Fruit fly (Drosophila melanogaster) whole organism, embryonic: ENCODE measurements around the gene CG10137.

Source experiments
- Abd-B ChIP-seq: fragments of 200-800 bp; sonication (Bioruptor generic); optimal IDR thresholded peaks from 2 replicates; lab custom pipeline; 2018; ENCODE audit warnings: missing biosample characterization, mild to moderate bottlenecking, missing genetic modification characterization, moderate library complexity
- Adf1 ChIP-seq: fragments of 200-800 bp; sonication (Bioruptor generic); IDR thresholded peaks from 2 replicates; pipeline ENCODE4 v1.3.6; 2022; ENCODE audit warnings: missing biosample characterization, missing genetic modification characterization
- Antp ChIP-seq: fragments of 200-800 bp; sonication (Bioruptor generic); optimal IDR thresholded peaks from 3 replicates; lab custom pipeline; 2016; ENCODE audit warnings: missing biosample characterization, missing genetic modification characterization
- Bgb ChIP-seq: fragments of 200-800 bp; sonication (Bioruptor generic); IDR thresholded peaks from 2 replicates; pipeline ENCODE4 v1.3.6; 2022; ENCODE audit warnings: missing biosample characterization, missing genetic modification characterization; ENCODE audit not compliant: partially characterized antibody
- CG13624 ChIP-seq: fragments of 200-800 bp; sonication (Bioruptor generic); optimal IDR thresholded peaks from 2 replicates; lab custom pipeline; 2016; ENCODE audit warnings: missing biosample characterization, missing genetic modification characterization
- CG15073 ChIP-seq: fragments of 200-800 bp; sonication (Bioruptor generic); optimal IDR thresholded peaks from 2 replicates; lab custom pipeline; 2016; ENCODE audit warnings: missing biosample characterization, missing genetic modification characterization
- CG18619 ChIP-seq: fragments of 200-800 bp; sonication (Bioruptor generic); optimal IDR thresholded peaks from 3 replicates; lab custom pipeline; 2017; ENCODE audit warnings: missing biosample characterization, mild to moderate bottlenecking, missing genetic modification characterization
- CG2678 ChIP-seq: fragments of 200-800 bp; sonication (Bioruptor generic); optimal IDR thresholded peaks from 3 replicates; lab custom pipeline; 2019; ENCODE audit warnings: missing biosample characterization, mild to moderate bottlenecking, missing genetic modification characterization, moderate library complexity
- CG2712 ChIP-seq: fragments of 200-800 bp; optimal IDR thresholded peaks from 3 replicates; lab custom pipeline; 2019; ENCODE audit warnings: missing biosample characterization, mild to moderate bottlenecking, missing genetic modification characterization, moderate library complexity
- CG2875 ChIP-seq: fragments of 200-800 bp; sonication (Bioruptor generic); optimal IDR thresholded peaks from 2 replicates; lab custom pipeline; 2017; ENCODE audit warnings: missing biosample characterization, mild to moderate bottlenecking, missing genetic modification characterization, missing genetic modification reagents
- CG3163 ChIP-seq: fragments of 200-800 bp; sonication (Bioruptor generic); optimal IDR thresholded peaks from 3 replicates; lab custom pipeline; 2016; ENCODE audit warnings: missing biosample characterization, missing genetic modification characterization
- CG34224 ChIP-seq: fragments of 200-800 bp; sonication (Bioruptor generic); IDR thresholded peaks from 3 replicates; pipeline ENCODE4 v1.3.6; 2022; ENCODE audit warnings: missing biosample characterization, missing genetic modification characterization; ENCODE audit not compliant: partially characterized antibody
- CG6175 ChIP-seq: fragments of 200-800 bp; sonication (Bioruptor generic); IDR thresholded peaks from 3 replicates; pipeline ENCODE4 v1.3.6; 2022; ENCODE audit warnings: missing biosample characterization, missing genetic modification characterization
- CG6254 ChIP-seq: fragments of 200-800 bp; sonication (Bioruptor generic); optimal IDR thresholded peaks from 3 replicates; lab custom pipeline; 2017; ENCODE audit warnings: mild to moderate bottlenecking, missing biosample characterization, missing genetic modification reagents, missing genetic modification characterization
- CG6791 ChIP-seq: fragments of 200-800 bp; sonication (Bioruptor generic); IDR thresholded peaks from 3 replicates; pipeline ENCODE4 v1.3.6; 2022; ENCODE audit warnings: missing biosample characterization, missing genetic modification characterization; ENCODE audit not compliant: partially characterized antibody
- CG8281 ChIP-seq: fragments of 200-800 bp; sonication (Bioruptor generic); optimal IDR thresholded peaks from 2 replicates; lab custom pipeline; 2018; ENCODE audit warnings: missing biosample characterization, mild to moderate bottlenecking, missing genetic modification characterization, moderate library complexity
- CG9437 ChIP-seq: fragments of 200-800 bp; sonication (Bioruptor generic); optimal IDR thresholded peaks from 2 replicates; lab custom pipeline; 2018; ENCODE audit warnings: missing biosample characterization, mild to moderate bottlenecking, missing genetic modification characterization
- D ChIP-seq, 2 experiments: fragments of 200-800 bp in 1 of 2; fragments of >200 bp in 1 of 2; sonication (Bioruptor generic) in 1 of 2; optimal IDR thresholded peaks; 2 replicates in 1 of 2; 3 replicates in 1 of 2; lab custom pipeline; 2017; ENCODE audit warnings: mild to moderate bottlenecking in 1 of 2, missing biosample characterization in 1 of 2, missing genetic modification characterization in 1 of 2, missing genetic modification reagents in 1 of 2
- D19B ChIP-seq: fragments of 200-800 bp; sonication (Bioruptor generic); optimal IDR thresholded peaks from 2 replicates; lab custom pipeline; 2017; ENCODE audit warnings: missing biosample characterization, mild to moderate bottlenecking, missing genetic modification characterization
- Eip74EF ChIP-seq, 2 experiments: fragments of 200-800 bp in 1 of 2; fragments of >200 bp in 1 of 2; sonication (Bioruptor generic) in 1 of 2; optimal IDR thresholded peaks; 2 replicates each; lab custom pipeline; 2017 to 2019; ENCODE audit warnings: missing biosample characterization in 2 of 2, missing genetic modification characterization in 2 of 2, mild to moderate bottlenecking in 1 of 2, moderate library complexity in 1 of 2
- HLHmδ ChIP-seq: fragments of 200-800 bp; sonication (Bioruptor generic); optimal IDR thresholded peaks from 2 replicates; lab custom pipeline; 2018; ENCODE audit warnings: missing biosample characterization, mild to moderate bottlenecking, missing genetic modification characterization, moderate library complexity
- Max ChIP-seq: fragments of 200-800 bp; sonication (Bioruptor generic); optimal IDR thresholded peaks from 2 replicates; lab custom pipeline; 2016; ENCODE audit warnings: missing biosample characterization, mild to moderate bottlenecking, missing genetic modification characterization
- Opbp ChIP-seq: fragments of 200-800 bp; sonication (Bioruptor generic); IDR thresholded peaks from 3 replicates; pipeline ENCODE4 v1.3.6; 2022; ENCODE audit warnings: missing biosample characterization, missing genetic modification characterization; ENCODE audit not compliant: partially characterized antibody
- Pdp1 ChIP-seq, 2 experiments: fragments of 200-800 bp; sonication (Bioruptor generic); optimal IDR thresholded peaks; 3 replicates each; lab custom pipeline; 2016; ENCODE audit warnings: missing biosample characterization in 2 of 2, missing genetic modification characterization in 2 of 2, mild to moderate bottlenecking in 1 of 2, moderate library complexity in 1 of 2
- Ssrp ChIP-seq: fragments of 200-800 bp; sonication (Bioruptor generic); optimal IDR thresholded peaks from 2 replicates; lab custom pipeline; 2018; ENCODE audit warnings: missing biosample characterization, mild to moderate bottlenecking, missing genetic modification characterization, moderate library complexity
- Tbp ChIP-seq: fragments of >200 bp; optimal IDR thresholded peaks from 2 replicates; lab custom pipeline; 2018; ENCODE audit warnings: missing biosample characterization, missing genetic modification characterization
- abd-A ChIP-seq: fragments of 200-800 bp; sonication (Bioruptor generic); optimal IDR thresholded peaks from 3 replicates; lab custom pipeline; 2019; ENCODE audit warnings: missing biosample characterization, mild to moderate bottlenecking, missing genetic modification characterization, moderate library complexity
- amos ChIP-seq: fragments of 200-800 bp; sonication (Bioruptor generic); IDR thresholded peaks from 2 replicates; pipeline ENCODE4 v1.3.6; 2022; ENCODE audit warnings: missing biosample characterization, missing genetic modification characterization; ENCODE audit not compliant: partially characterized antibody
- bbx ChIP-seq: fragments of 200-800 bp; sonication (Bioruptor generic); IDR thresholded peaks from 2 replicates; pipeline ENCODE4 v1.3.6; 2022; ENCODE audit warnings: missing biosample characterization, missing genetic modification characterization; ENCODE audit not compliant: partially characterized antibody
- bsh ChIP-seq, 2 experiments: fragments of 200-800 bp; sonication (Bioruptor generic); optimal IDR thresholded peaks; 2 replicates each; lab custom pipeline; 2017 to 2018; ENCODE audit warnings: mild to moderate bottlenecking in 2 of 2, missing biosample characterization in 2 of 2, missing genetic modification characterization in 2 of 2, moderate library complexity in 1 of 2
- cg ChIP-seq: fragments of 200-800 bp; sonication (Bioruptor generic); optimal IDR thresholded peaks from 3 replicates; lab custom pipeline; 2019; ENCODE audit warnings: missing biosample characterization, mild to moderate bottlenecking, missing genetic modification characterization, moderate library complexity
- crc ChIP-seq: fragments of 200-800 bp; sonication (Bioruptor generic); optimal IDR thresholded peaks from 2 replicates; lab custom pipeline; 2016; ENCODE audit warnings: missing biosample characterization, missing genetic modification characterization
- crp ChIP-seq, 2 experiments: fragments of 200-800 bp; sonication (Bioruptor generic); optimal IDR thresholded peaks; 2 replicates in 1 of 2; 3 replicates in 1 of 2; lab custom pipeline; 2017; ENCODE audit warnings: missing biosample characterization in 2 of 2, missing genetic modification characterization in 2 of 2, mild to moderate bottlenecking in 1 of 2, moderate library complexity in 1 of 2
- dan ChIP-seq: fragments of 200-800 bp; sonication (Bioruptor generic); IDR thresholded peaks from 2 replicates; pipeline ENCODE4 v1.3.6; 2022; ENCODE audit warnings: missing biosample characterization, missing genetic modification characterization
- danr ChIP-seq: fragments of 200-800 bp; sonication (Bioruptor generic); IDR thresholded peaks from 2 replicates; pipeline ENCODE4 v1.3.6; 2022; ENCODE audit warnings: missing biosample characterization, missing genetic modification characterization
- dmrt99B ChIP-seq: fragments of 200-800 bp; sonication (Bioruptor generic); optimal IDR thresholded peaks from 2 replicates; lab custom pipeline; 2018; ENCODE audit warnings: missing biosample characterization, mild to moderate bottlenecking, missing genetic modification characterization, moderate library complexity
- gce ChIP-seq: fragments of 200-800 bp; sonication (Bioruptor generic); IDR thresholded peaks from 3 replicates; pipeline ENCODE4 v1.3.6; 2022; ENCODE audit warnings: missing biosample characterization, missing genetic modification characterization
- gro ChIP-seq: fragments of 200-800 bp; sonication (Bioruptor generic); optimal IDR thresholded peaks from 2 replicates; lab custom pipeline; 2016; ENCODE audit warnings: missing biosample characterization, missing genetic modification characterization
- gsb ChIP-seq: fragments of 200-800 bp; sonication (Bioruptor generic); IDR thresholded peaks from 2 replicates; pipeline ENCODE4 v1.3.6; 2022; ENCODE audit warnings: missing biosample characterization, missing genetic modification characterization
- hbn ChIP-seq: fragments of 200-800 bp; sonication (Bioruptor generic); IDR thresholded peaks from 2 replicates; pipeline ENCODE4 v1.3.6; 2022; ENCODE audit warnings: missing biosample characterization, missing genetic modification characterization; ENCODE audit not compliant: partially characterized antibody
- mirr ChIP-seq: fragments of 200-800 bp; sonication (Bioruptor generic); optimal IDR thresholded peaks from 3 replicates; lab custom pipeline; 2018; ENCODE audit warnings: missing biosample characterization, mild to moderate bottlenecking, missing genetic modification characterization
- nerfin-2 ChIP-seq: fragments of 200-800 bp; sonication (Bioruptor generic); IDR thresholded peaks from 2 replicates; pipeline ENCODE4 v1.3.6; 2022; ENCODE audit warnings: missing biosample characterization, missing genetic modification characterization; ENCODE audit not compliant: partially characterized antibody
- pb ChIP-seq: fragments of 200-800 bp; sonication (Bioruptor generic); optimal IDR thresholded peaks from 3 replicates; lab custom pipeline; 2016; ENCODE audit warnings: missing biosample characterization, missing genetic modification characterization
- peb ChIP-seq: fragments of 200-800 bp; sonication (Bioruptor generic); IDR thresholded peaks from 2 replicates; pipeline ENCODE4 v1.3.6; 2022; ENCODE audit warnings: missing biosample characterization, missing genetic modification characterization
- pnt ChIP-seq: fragments of 200-800 bp; sonication (Bioruptor generic); optimal IDR thresholded peaks from 3 replicates; lab custom pipeline; 2016; ENCODE audit warnings: missing biosample characterization, missing genetic modification characterization
- slou ChIP-seq: fragments of 200-800 bp; sonication (Bioruptor generic); optimal IDR thresholded peaks from 3 replicates; lab custom pipeline; 2016; ENCODE audit warnings: missing biosample characterization, missing genetic modification characterization
- twi ChIP-seq: fragments of 200-800 bp; optimal IDR thresholded peaks from 2 replicates; lab custom pipeline; 2019; ENCODE audit warnings: missing biosample characterization, mild to moderate bottlenecking, missing genetic modification characterization, moderate library complexity

Gene CG10137

DNA sequence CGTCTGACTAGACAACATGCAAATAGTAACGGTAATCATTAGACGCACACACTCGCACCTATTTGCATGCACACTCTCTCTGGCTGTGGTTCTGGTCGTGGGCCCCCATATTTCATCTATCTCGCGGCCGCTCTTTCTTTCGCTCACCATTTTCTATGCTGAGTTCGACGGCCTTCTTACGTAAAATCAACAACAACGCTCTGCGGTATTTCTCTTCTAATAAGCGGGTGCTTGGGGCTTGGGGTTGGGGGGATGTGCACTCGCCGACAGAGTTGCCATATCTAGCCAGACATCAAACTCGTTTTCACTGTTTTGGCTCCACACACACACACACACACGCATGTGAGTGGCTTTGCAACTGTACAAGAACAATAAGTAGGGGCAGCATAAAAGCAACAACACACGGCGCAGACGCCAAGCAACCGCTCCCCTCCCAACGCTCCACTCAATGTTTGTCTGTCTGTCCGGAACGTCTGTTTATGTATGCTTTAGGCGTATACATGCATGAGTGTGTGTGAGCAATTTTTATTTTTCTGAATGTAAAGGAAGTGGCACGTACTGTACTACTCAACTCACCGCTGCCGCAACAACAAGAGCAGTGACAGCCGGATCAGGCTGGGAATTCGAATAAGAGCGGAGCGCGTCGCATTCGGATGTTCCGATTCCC, 48.6 kb downstream of the CG10137 start (continued):
- TF ChIP-seq CG2875 (GFP tag; lab: Kevin White, UChicago) (no peak), D19B (no peak), Antp (GFP tag; lab: Kevin White, UChicago) (no peak), danr (GFP tag; lab: Robert Waterston, UW) (no peak), hbn (GFP tag; lab: Robert Waterston, UW) (peak; percentile 25; the same call in 1 of the 2 replicates), Opbp (GFP tag; lab: Robert Waterston, UW) (peak; percentile 61; the same call in 1 of the 3 replicates), mirr (GFP tag; lab: Kevin White, UChicago) (peak; percentile 35), gro (GFP tag; lab: Kevin White, UChicago) (no peak), CG6791 (GFP tag; lab: Robert Waterston, UW) (0 out of 3 replicates have a peak, but pooled peaks have one; percentile 50), CG8281 (tag; lab: Kevin White, UChicago) (no peak), D (optimal IDR thresholded peaks at IDR 0.05; lab: Kevin White, UChicago) (peak; percentile 33), D (GFP tag; optimal IDR thresholded peaks at IDR 0.05; lab: Kevin White, UChicago) (no peak), Tbp (GFP tag; lab: Kevin White, UChicago) (no peak), gce (GFP tag; lab: Robert Waterston, UW) (no peak), CG2712 (tag; lab: Kevin White, UChicago) (no peak), CG13624 (no peak), peb (GFP tag; lab: Robert Waterston, UW) (no peak), CG9437 (GFP tag; lab: Kevin White, UChicago) (peak; percentile 85), bsh (GFP tag; optimal IDR thresholded peaks at IDR 0.05; lab: Kevin White, UChicago) (no peak), CG18619 (GFP tag; lab: Kevin White, UChicago) (no peak), Adf1 (peak; percentile 69; the same call in 1 of the 2 replicates), CG6254 (no peak), dmrt99B (tag; lab: Kevin White, UChicago) (no peak), CG3163 (GFP tag; lab: Kevin White, UChicago) (peak; percentile 81), crp (GFP tag; optimal IDR thresholded peaks at IDR 0.05; lab: Kevin White, UChicago) (no peak), gsb (GFP tag; lab: Robert Waterston, UW) (no peak), dan (GFP tag; lab: Robert Waterston, UW) (no peak), pnt (GFP tag; lab: Kevin White, UChicago) (no peak), Abd-B (GFP tag; lab: Kevin White, UChicago) (peak; percentile 52), cg (peak; percentile 98), CG6175 (peak; percentile 96), amos (GFP tag; lab: Robert Waterston, UW) (peak; percentile 51; the same call in 1 of the 2 replicates), Max (GFP tag; lab: Kevin White, UChicago) (no peak), Bgb (GFP tag; lab: Robert Waterston, UW) (peak; percentile 55), Ssrp (tag; lab: Kevin White, UChicago) (no peak), pb (GFP tag; lab: Kevin White, UChicago) (no peak), nerfin-2 (no peak; the same call in 1 of the 2 replicates), crc (GFP tag; lab: Kevin White, UChicago) (no peak), CG34224 (peak; percentile 56; the same call in 2 of the 3 replicates), CG15073 (GFP tag; lab: Kevin White, UChicago) (no peak), abd-A (peak; percentile 94), bbx (peak; percentile 52; the same call in 1 of the 2 replicates), HLHmδ (GFP tag; lab: Kevin White, UChicago) (peak; percentile 92), Pdp1 (GFP tag; optimal IDR thresholded peaks at IDR 0.05; lab: Kevin White, UChicago) (peak in 1 of 2 experiments; percentile 69), CG2678 (no peak), twi (tag; lab: Kevin White, UChicago) (no peak), Eip74EF (GFP tag; optimal IDR thresholded peaks at IDR 0.05; lab: Kevin White, UChicago) (no peak), slou (GFP tag; lab: Kevin White, UChicago) (no peak)
